Fruit fly (Drosophila melanogaster) whole organism, embryonic: ENCODE data around the gene Doa.

Source experiments
- Asciz ChIP-seq: fragments of 200-800 bp; sonication (Bioruptor generic); optimal IDR thresholded peaks from 2 replicates; lab custom pipeline; 2017; ENCODE audit warnings: missing biosample characterization, mild to moderate bottlenecking, missing genetic modification characterization, missing genetic modification reagents
- BtbVII ChIP-seq: fragments of 200-800 bp; sonication (Bioruptor generic); optimal IDR thresholded peaks from 3 replicates; lab custom pipeline; 2017; ENCODE audit warnings: missing biosample characterization, mild to moderate bottlenecking, missing genetic modification characterization
- CG10267 ChIP-seq: fragments of 200-800 bp; sonication (Bioruptor generic); optimal IDR thresholded peaks from 2 replicates; lab custom pipeline; 2018; ENCODE audit warnings: missing biosample characterization, mild to moderate bottlenecking, missing genetic modification characterization, moderate library complexity
- CG10274 ChIP-seq: fragments of 200-800 bp; sonication (Bioruptor generic); optimal IDR thresholded peaks from 3 replicates; lab custom pipeline; 2017; ENCODE audit warnings: missing biosample characterization, mild to moderate bottlenecking, missing genetic modification characterization
- CG11398 ChIP-seq: fragments of 200-800 bp; sonication (Bioruptor generic); optimal IDR thresholded peaks from 2 replicates; lab custom pipeline; 2016; ENCODE audit warnings: missing biosample characterization, missing genetic modification characterization
- CG12391 ChIP-seq: fragments of 200-800 bp; sonication (Bioruptor generic); optimal IDR thresholded peaks from 3 replicates; lab custom pipeline; 2018; ENCODE audit warnings: missing biosample characterization, mild to moderate bottlenecking, missing genetic modification characterization, moderate library complexity
- CG16813 ChIP-seq: fragments of 200-800 bp; sonication (Bioruptor generic); IDR thresholded peaks from 3 replicates; pipeline ENCODE4 v1.3.6; 2022; ENCODE audit warnings: missing biosample characterization, missing genetic modification characterization; ENCODE audit not compliant: partially characterized antibody
- CG16863 ChIP-seq: fragments of 200-800 bp; sonication (Bioruptor generic); optimal IDR thresholded peaks from 3 replicates; lab custom pipeline; 2016; ENCODE audit warnings: missing biosample characterization, missing genetic modification characterization
- CG1792 ChIP-seq: fragments of 200-800 bp; sonication (Bioruptor generic); optimal IDR thresholded peaks from 2 replicates; lab custom pipeline; 2016; ENCODE audit warnings: missing biosample characterization, missing genetic modification characterization
- CG2120 ChIP-seq: fragments of 200-800 bp; sonication (Bioruptor generic); optimal IDR thresholded peaks from 3 replicates; lab custom pipeline; 2016; ENCODE audit warnings: missing biosample characterization, missing genetic modification characterization
- CG30403 ChIP-seq: fragments of 200-800 bp; sonication (Bioruptor generic); optimal IDR thresholded peaks from 3 replicates; lab custom pipeline; 2016; ENCODE audit warnings: missing biosample characterization, missing genetic modification characterization
- CG31388 ChIP-seq: fragments of 200-800 bp; sonication (Bioruptor generic); optimal IDR thresholded peaks from 2 replicates; lab custom pipeline; 2016; ENCODE audit warnings: missing biosample characterization, missing genetic modification characterization
- CG3163 ChIP-seq: fragments of 200-800 bp; sonication (Bioruptor generic); optimal IDR thresholded peaks from 3 replicates; lab custom pipeline; 2016; ENCODE audit warnings: missing biosample characterization, missing genetic modification characterization
- CG3407 ChIP-seq: fragments of 200-800 bp; sonication (Bioruptor generic); optimal IDR thresholded peaks from 2 replicates; lab custom pipeline; 2018; ENCODE audit warnings: missing biosample characterization, mild to moderate bottlenecking, missing genetic modification characterization
- CG4424 ChIP-seq: fragments of 200-800 bp; sonication (Bioruptor generic); optimal IDR thresholded peaks from 3 replicates; lab custom pipeline; 2016; ENCODE audit warnings: missing biosample characterization, missing genetic modification characterization
- CG6854 ChIP-seq: fragments of 200-800 bp; sonication (Bioruptor generic); optimal IDR thresholded peaks from 3 replicates; lab custom pipeline; 2017; ENCODE audit warnings: missing biosample characterization, mild to moderate bottlenecking, missing genetic modification characterization
- CG8359 ChIP-seq: fragments of 200-800 bp; sonication (Bioruptor generic); optimal IDR thresholded peaks from 2 replicates; lab custom pipeline; 2017; ENCODE audit warnings: missing biosample characterization, mild to moderate bottlenecking, missing genetic modification characterization, borderline replicate concordance
- D19A ChIP-seq: fragments of 200-800 bp; optimal IDR thresholded peaks from 3 replicates; lab custom pipeline; 2019; ENCODE audit warnings: missing biosample characterization, mild to moderate bottlenecking, missing genetic modification characterization, moderate library complexity
- E2f1 ChIP-seq: fragments of 200-800 bp; sonication (Bioruptor generic); IDR thresholded peaks from 2 replicates; pipeline ENCODE4 v1.3.6; 2022; ENCODE audit warnings: missing biosample characterization, missing genetic modification characterization
- Eip74EF ChIP-seq, 2 experiments: fragments of 200-800 bp in 1 of 2; fragments of >200 bp in 1 of 2; sonication (Bioruptor generic) in 1 of 2; optimal IDR thresholded peaks; 2 replicates each; lab custom pipeline; 2017 to 2019; ENCODE audit warnings: missing biosample characterization in 2 of 2, missing genetic modification characterization in 2 of 2, mild to moderate bottlenecking in 1 of 2, moderate library complexity in 1 of 2
- GATAe ChIP-seq: fragments of 200-800 bp; sonication (Bioruptor generic); conservative IDR thresholded peaks from 2 replicates; pipeline ENCODE4 v1.3.6; 2022; ENCODE audit warnings: missing biosample characterization, missing genetic modification characterization
- HLH4C ChIP-seq: fragments of 200-800 bp; sonication (Bioruptor generic); IDR thresholded peaks from 3 replicates; pipeline ENCODE4 v1.3.6; 2022; ENCODE audit warnings: missing biosample characterization, missing genetic modification characterization; ENCODE audit not compliant: partially characterized antibody
- Hr39 ChIP-seq: fragments of >200 bp; optimal IDR thresholded peaks from 2 replicates; lab custom pipeline; 2017
- Hr78 ChIP-seq, 2 experiments: fragments of 200-800 bp in 1 of 2; fragments of >200 bp in 1 of 2; sonication (Bioruptor generic) in 1 of 2; optimal IDR thresholded peaks; 2 replicates each; lab custom pipeline; 2017 to 2019; ENCODE audit warnings: missing biosample characterization in 2 of 2, missing genetic modification characterization in 2 of 2, mild to moderate bottlenecking in 1 of 2, moderate library complexity in 1 of 2
- Nf-YB ChIP-seq: fragments of 200-800 bp; sonication (Bioruptor generic); optimal IDR thresholded peaks from 3 replicates; lab custom pipeline; 2019; ENCODE audit warnings: missing biosample characterization, mild to moderate bottlenecking, missing genetic modification characterization, moderate library complexity
- PHDP ChIP-seq: fragments of 200-800 bp; sonication (Bioruptor generic); optimal IDR thresholded peaks from 3 replicates; lab custom pipeline; 2018; ENCODE audit warnings: missing biosample characterization, mild to moderate bottlenecking, missing genetic modification characterization, moderate library complexity
- Sox100B ChIP-seq: fragments of 200-800 bp; sonication (Bioruptor generic); optimal IDR thresholded peaks from 3 replicates; lab custom pipeline; 2018; ENCODE audit warnings: missing biosample characterization, mild to moderate bottlenecking, missing genetic modification characterization
- az2 ChIP-seq: fragments of 200-800 bp; sonication (Bioruptor generic); optimal IDR thresholded peaks from 3 replicates; lab custom pipeline; 2016; ENCODE audit warnings: missing biosample characterization, missing genetic modification characterization
- ems ChIP-seq: fragments of 200-800 bp; sonication (Bioruptor generic); optimal IDR thresholded peaks from 3 replicates; lab custom pipeline; 2016; ENCODE audit warnings: missing biosample characterization, missing genetic modification characterization
- gem ChIP-seq: fragments of 200-800 bp; sonication (Bioruptor generic); optimal IDR thresholded peaks from 2 replicates; lab custom pipeline; 2019; ENCODE audit warnings: missing biosample characterization, mild to moderate bottlenecking, missing genetic modification characterization, moderate library complexity
- ham ChIP-seq: fragments of 200-800 bp; sonication (Bioruptor generic); IDR thresholded peaks from 2 replicates; pipeline ENCODE4 v1.3.6; 2022; ENCODE audit warnings: missing biosample characterization, missing genetic modification characterization
- hbn ChIP-seq: fragments of 200-800 bp; sonication (Bioruptor generic); IDR thresholded peaks from 2 replicates; pipeline ENCODE4 v1.3.6; 2022; ENCODE audit warnings: missing biosample characterization, missing genetic modification characterization; ENCODE audit not compliant: partially characterized antibody
- ken ChIP-seq: fragments of 200-800 bp; sonication (Bioruptor generic); IDR thresholded peaks from 3 replicates; pipeline ENCODE4 v1.3.6; 2022; ENCODE audit warnings: missing biosample characterization, missing genetic modification characterization
- knrl ChIP-seq: fragments of 200-800 bp; sonication (Bioruptor generic); IDR thresholded peaks from 3 replicates; pipeline ENCODE4 v1.3.6; 2022; ENCODE audit warnings: missing biosample characterization, missing genetic modification characterization; ENCODE audit not compliant: partially characterized antibody
- lov ChIP-seq, 2 experiments: fragments of 200-800 bp in 1 of 2; fragments of >200 bp in 1 of 2; sonication (Bioruptor generic) in 1 of 2; IDR thresholded peaks in 1 of 2; optimal IDR thresholded peaks in 1 of 2; 2 replicates in 1 of 2; 3 replicates in 1 of 2; pipeline versions ENCODE4 v1.3.6 to Lab custom; 2017 to 2022; ENCODE audit warnings: missing biosample characterization in 1 of 2, missing genetic modification characterization in 1 of 2
- nerfin-1 ChIP-seq: fragments of 200-800 bp; sonication (Bioruptor generic); optimal IDR thresholded peaks from 3 replicates; lab custom pipeline; 2019; ENCODE audit warnings: missing biosample characterization, mild to moderate bottlenecking, missing genetic modification characterization, moderate library complexity
- nmo ChIP-seq: fragments of 200-800 bp; sonication (Bioruptor generic); optimal IDR thresholded peaks from 2 replicates; lab custom pipeline; 2018; ENCODE audit warnings: missing biosample characterization, mild to moderate bottlenecking, missing genetic modification characterization, moderate library complexity
- phol ChIP-seq: fragments of 200-800 bp; sonication (Bioruptor generic); optimal IDR thresholded peaks from 3 replicates; lab custom pipeline; 2018; ENCODE audit warnings: missing biosample characterization, mild to moderate bottlenecking, missing genetic modification characterization, moderate library complexity
- repo ChIP-seq: fragments of 200-800 bp; sonication (Bioruptor generic); optimal IDR thresholded peaks from 2 replicates; lab custom pipeline; 2016; ENCODE audit warnings: missing biosample characterization, missing genetic modification characterization
- row ChIP-seq: fragments of 200-800 bp; sonication (Bioruptor generic); IDR thresholded peaks from 3 replicates; pipeline ENCODE4 v1.3.6; 2022; ENCODE audit warnings: missing biosample characterization, missing genetic modification characterization
- stc ChIP-seq: fragments of 200-800 bp; sonication (Bioruptor generic); IDR thresholded peaks from 2 replicates; pipeline ENCODE4 v1.3.6; 2022; ENCODE audit warnings: missing biosample characterization, missing genetic modification characterization
- tap ChIP-seq: fragments of 200-800 bp; optimal IDR thresholded peaks from 3 replicates; lab custom pipeline; 2019; ENCODE audit warnings: missing biosample characterization, mild to moderate bottlenecking, missing genetic modification characterization, moderate library complexity
- tgo ChIP-seq: fragments of 200-800 bp; sonication (Bioruptor generic); IDR thresholded peaks from 3 replicates; pipeline ENCODE4 v1.3.6; 2022; ENCODE audit warnings: missing biosample characterization, missing genetic modification characterization
- tio ChIP-seq: fragments of 200-800 bp; sonication (Bioruptor generic); optimal IDR thresholded peaks from 2 replicates; lab custom pipeline; 2017; ENCODE audit warnings: missing biosample characterization, missing genetic modification characterization, inconsistent platforms
- tll ChIP-seq, 2 experiments: fragments of 200-800 bp in 1 of 2; fragments of >200 bp in 1 of 2; sonication (Bioruptor generic) in 1 of 2; optimal IDR thresholded peaks; 2 replicates each; lab custom pipeline; 2017 to 2019; ENCODE audit warnings: missing biosample characterization in 2 of 2, missing genetic modification characterization in 2 of 2, mild to moderate bottlenecking in 1 of 2, moderate library complexity in 1 of 2
- tup ChIP-seq: fragments of 200-800 bp; sonication (Bioruptor generic); optimal IDR thresholded peaks from 2 replicates; lab custom pipeline; 2016; ENCODE audit warnings: missing biosample characterization, mild to moderate bottlenecking, missing genetic modification characterization, moderate library complexity
- yki ChIP-seq: fragments of >200 bp; optimal IDR thresholded peaks from 3 replicates; lab custom pipeline; 2018
- zf30C ChIP-seq: fragments of 200-800 bp; sonication (Bioruptor generic); optimal IDR thresholded peaks from 3 replicates; lab custom pipeline; 2018; ENCODE audit warnings: missing biosample characterization, mild to moderate bottlenecking, missing genetic modification characterization

Gene Doa

DNA sequence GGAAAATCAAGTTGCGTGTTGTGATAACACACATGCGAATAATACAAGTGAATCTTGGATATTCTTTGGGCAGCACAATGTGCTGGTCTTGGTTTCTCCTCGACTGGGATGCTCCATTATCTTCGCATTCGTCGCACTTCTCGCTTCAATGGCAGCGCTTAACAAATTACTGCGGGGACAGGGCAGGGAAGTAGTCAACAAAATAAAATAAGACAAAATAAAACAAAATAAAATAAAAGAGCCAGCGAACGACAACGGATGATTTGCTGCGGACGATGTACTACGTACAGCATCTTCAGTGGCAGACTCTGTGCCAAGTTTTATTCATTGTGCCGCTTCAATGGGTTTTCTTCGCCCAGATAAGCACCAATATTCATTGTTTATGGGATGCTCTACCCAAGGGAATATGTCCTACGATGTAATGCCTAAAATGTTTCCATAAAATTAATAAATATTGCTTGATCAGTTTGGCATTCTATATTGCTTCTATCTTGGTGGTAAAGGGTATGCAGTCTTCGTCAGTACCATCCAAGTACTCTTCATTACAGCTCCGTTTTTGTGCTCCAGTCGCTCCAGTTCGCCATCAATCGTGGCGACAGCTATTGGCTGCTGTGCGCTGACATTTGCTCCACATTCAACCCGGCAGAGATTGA lies 40.9 kb upstream of the Doa start (continued):
- TF ChIP-seq lov (optimal IDR thresholded peaks at IDR 0.05; lab: Kevin White, UChicago) (no peak), lov (GFP tag; IDR thresholded peaks at IDR 0.05; lab: Robert Waterston, UW) (no peak), CG31388 (GFP tag; lab: Kevin White, UChicago) (no peak), CG3407 (GFP tag; lab: Kevin White, UChicago) (no peak), Eip74EF (GFP tag; optimal IDR thresholded peaks at IDR 0.05; lab: Kevin White, UChicago) (no peak), BtbVII (no peak), tll (GFP tag; optimal IDR thresholded peaks at IDR 0.05; lab: Kevin White, UChicago) (no peak), D19A (tag; lab: Kevin White, UChicago) (peak; percentile 90), row (GFP tag; lab: Robert Waterston, UW) (peak; percentile 30; the same call in 1 of the 3 replicates), CG1792 (GFP tag; lab: Kevin White, UChicago) (no peak), yki (lab: Kevin White, UChicago) (no peak), repo (GFP tag; lab: Kevin White, UChicago) (no peak), CG6854 (GFP tag; lab: Kevin White, UChicago) (no peak), CG2120 (GFP tag; lab: Kevin White, UChicago) (no peak), E2f1 (GFP tag; lab: Robert Waterston, UW) (no peak), HLH4C (GFP tag; lab: Robert Waterston, UW) (no peak), tgo (no peak), zf30C (GFP tag; lab: Kevin White, UChicago) (no peak), hbn (GFP tag; lab: Robert Waterston, UW) (no peak), nerfin-1 (tag; lab: Kevin White, UChicago) (no peak), ems (GFP tag; lab: Kevin White, UChicago) (no peak), PHDP (tag; lab: Kevin White, UChicago) (no peak), CG16813 (no peak), CG8359 (GFP tag; lab: Kevin White, UChicago) (no peak), ken (no peak), stc (GFP tag; lab: Robert Waterston, UW) (no peak), tup (no peak), GATAe (no peak), CG3163 (no peak), CG16863 (no peak), gem (tag; lab: Kevin White, UChicago) (peak; percentile 11), CG11398 (GFP tag; lab: Kevin White, UChicago) (no peak), CG4424 (GFP tag; lab: Kevin White, UChicago) (no peak)

DNA sequence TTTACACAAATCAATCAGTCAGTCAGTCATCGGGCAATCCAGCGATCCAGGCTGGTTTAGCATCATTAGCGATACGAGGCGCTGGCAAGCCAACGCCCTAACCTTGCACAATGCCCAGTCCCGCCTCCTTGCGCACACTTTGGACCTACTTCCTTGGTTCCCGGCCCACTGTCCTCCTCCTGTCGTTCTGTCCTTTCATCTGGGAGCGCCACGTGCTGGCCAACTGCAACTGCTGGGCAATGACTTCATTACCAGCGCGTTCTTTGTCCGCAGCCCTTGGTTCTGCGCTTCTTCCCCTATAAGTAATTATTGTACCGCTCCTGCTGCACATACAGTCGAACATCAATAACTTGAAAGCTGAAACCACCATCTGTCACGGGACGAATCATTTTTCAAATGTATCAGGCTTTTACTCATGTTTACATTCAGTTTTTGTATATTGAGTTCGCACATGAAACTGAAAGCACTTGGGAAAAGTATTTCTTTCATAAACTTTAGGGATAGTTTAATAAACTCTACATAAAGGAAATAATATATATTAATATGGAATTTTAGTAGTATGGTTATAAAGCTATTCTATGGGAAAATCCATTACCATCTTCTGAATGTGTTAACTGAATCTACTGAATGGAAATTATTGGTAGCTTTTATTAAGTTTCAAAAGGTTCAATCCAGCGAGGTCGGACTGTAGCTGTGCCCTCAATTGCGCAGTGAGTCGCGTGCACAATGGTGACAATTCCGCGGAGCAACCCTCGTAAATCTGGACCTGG lies 40.1 kb upstream of the Doa start:
- TF ChIP-seq tap (tag; lab: Kevin White, UChicago) (peak; percentile 8), Sox100B (peak; percentile 28), Hr39 (lab: Kevin White, UChicago) (no peak), E2f1 (GFP tag; lab: Robert Waterston, UW) (no peak), Nf-YB (GFP tag; lab: Kevin White, UChicago) (no peak), CG10267 (tag; lab: Kevin White, UChicago) (peak; percentile 10), CG12391 (tag; lab: Kevin White, UChicago) (peak; percentile 15), knrl (no peak), Asciz (GFP tag; lab: Kevin White, UChicago) (peak; percentile 10), phol (tag; lab: Kevin White, UChicago) (peak; percentile 44), gem (tag; lab: Kevin White, UChicago) (peak; percentile 56), nmo (GFP tag; lab: Kevin White, UChicago) (peak; percentile 23), CG30403 (GFP tag; lab: Kevin White, UChicago) (peak; percentile 14), CG10274 (GFP tag; lab: Kevin White, UChicago) (no peak), tio (GFP tag; lab: Kevin White, UChicago) (peak; percentile 16), ham (GFP tag; lab: Robert Waterston, UW) (no peak), Hr78 (GFP tag; optimal IDR thresholded peaks at IDR 0.05; lab: Kevin White, UChicago) (no peak), az2 (GFP tag; lab: Kevin White, UChicago) (peak; percentile 15)
